Worm (Caenorhabditis elegans) whole organism, L2 larva: ENCODE results near the gene F49F1.4.

Experiments used
- C34F6.9 ChIP-seq: fragments of 150-350 bp; optimal IDR thresholded peaks from 2 replicates; lab custom pipeline; 2014; ENCODE audit warnings: missing biosample characterization, missing genetic modification characterization
- R02D3.7 ChIP-seq: fragments of 150-350 bp; optimal IDR thresholded peaks from 2 replicates; lab custom pipeline; 2014; ENCODE audit warnings: missing biosample characterization, missing genetic modification characterization
- ZK546.5 ChIP-seq: sonication (generic microtip); optimal IDR thresholded peaks from 2 replicates; lab custom pipeline; 2017; ENCODE audit warnings: missing biosample characterization, missing genetic modification characterization
- alr-1 ChIP-seq: fragments of 150-350 bp; optimal IDR thresholded peaks from 2 replicates; lab custom pipeline; 2014; ENCODE audit warnings: missing biosample characterization, missing genetic modification characterization
- aly-2 ChIP-seq: fragments of 150-350 bp; optimal IDR thresholded peaks from 2 replicates; lab custom pipeline; 2014; ENCODE audit warnings: missing biosample characterization, missing genetic modification characterization
- ama-1 ChIP-seq: fragments of 150-350 bp; optimal IDR thresholded peaks from 2 replicates; lab custom pipeline; 2018; ENCODE audit warnings: inconsistent platforms
- blmp-1 ChIP-seq: sonication (generic microtip); optimal IDR thresholded peaks from 2 replicates; lab custom pipeline; 2017; ENCODE audit warnings: missing genetic modification characterization, mild to moderate bottlenecking, missing compliant biosample characterization, antibody characterized with exemption, moderate library complexity; ENCODE audit not compliant: insufficient read depth
- ceh-16 ChIP-seq: fragments of 150-350 bp; optimal IDR thresholded peaks from 2 replicates; lab custom pipeline; 2014; ENCODE audit warnings: missing biosample characterization, missing genetic modification characterization
- ceh-82 ChIP-seq: fragments of 150-350 bp; optimal IDR thresholded peaks from 2 replicates; lab custom pipeline; 2014; ENCODE audit warnings: missing biosample characterization, missing genetic modification characterization
- elt-1 ChIP-seq: fragments of 150-350 bp; optimal IDR thresholded peaks from 2 replicates; lab custom pipeline; 2014; ENCODE audit warnings: missing biosample characterization, missing genetic modification characterization
- elt-3 ChIP-seq: sonication (generic microtip); optimal IDR thresholded peaks from 2 replicates; lab custom pipeline; 2017; ENCODE audit warnings: missing biosample characterization, missing genetic modification characterization
- fos-1 ChIP-seq: fragments of 150-350 bp; optimal IDR thresholded peaks from 2 replicates; lab custom pipeline; 2014; ENCODE audit warnings: missing biosample characterization, missing genetic modification characterization
- gmeb-1 ChIP-seq: fragments of 150-350 bp; optimal IDR thresholded peaks from 2 replicates; lab custom pipeline; 2014; ENCODE audit warnings: missing biosample characterization, missing genetic modification characterization
- lin-11 ChIP-seq: fragments of 150-350 bp; sonication (generic microtip); optimal IDR thresholded peaks from 2 replicates; lab custom pipeline; 2014; ENCODE audit warnings: missing biosample characterization, missing genetic modification characterization, inconsistent platforms, mixed read lengths
- lin-13 ChIP-seq: fragments of 150-350 bp; optimal IDR thresholded peaks from 2 replicates; lab custom pipeline; 2014; ENCODE audit warnings: missing biosample characterization, missing genetic modification reagents, missing genetic modification characterization
- lin-39 ChIP-seq: fragments of 150-350 bp; optimal IDR thresholded peaks from 2 replicates; lab custom pipeline; 2014; ENCODE audit warnings: missing biosample characterization, missing genetic modification reagents, missing genetic modification characterization
- mab-5 ChIP-seq: fragments of 150-350 bp; optimal IDR thresholded peaks from 2 replicates; lab custom pipeline; 2014; ENCODE audit warnings: missing biosample characterization, missing genetic modification characterization
- mbf-1 ChIP-seq: sonication (generic microtip); optimal IDR thresholded peaks from 2 replicates; lab custom pipeline; 2017; ENCODE audit warnings: missing biosample characterization, missing genetic modification characterization
- nhr-10 ChIP-seq: sonication (generic microtip); optimal IDR thresholded peaks from 2 replicates; lab custom pipeline; 2017; ENCODE audit warnings: missing biosample characterization, missing genetic modification characterization
- nhr-11 ChIP-seq: fragments of 150-350 bp; optimal IDR thresholded peaks from 2 replicates; lab custom pipeline; 2014; ENCODE audit warnings: missing biosample characterization, missing genetic modification characterization
- nhr-12 ChIP-seq: fragments of 150-350 bp; optimal IDR thresholded peaks from 2 replicates; lab custom pipeline; 2014; ENCODE audit warnings: missing biosample characterization, missing genetic modification characterization
- nhr-129 ChIP-seq: fragments of 150-350 bp; optimal IDR thresholded peaks from 2 replicates; lab custom pipeline; 2014; ENCODE audit warnings: missing biosample characterization, missing genetic modification characterization
- nhr-21 ChIP-seq: fragments of 150-350 bp; optimal IDR thresholded peaks from 2 replicates; lab custom pipeline; 2014; ENCODE audit warnings: missing biosample characterization, missing genetic modification characterization
- nhr-23 ChIP-seq: fragments of 150-350 bp; optimal IDR thresholded peaks from 2 replicates; lab custom pipeline; 2014; ENCODE audit warnings: missing biosample characterization, missing genetic modification reagents, missing genetic modification characterization
- nhr-6 ChIP-seq: fragments of 150-350 bp; optimal IDR thresholded peaks from 2 replicates; lab custom pipeline; 2014; ENCODE audit warnings: missing biosample characterization, missing genetic modification characterization
- nhr-77 ChIP-seq: fragments of 150-350 bp; optimal IDR thresholded peaks from 2 replicates; lab custom pipeline; 2014; ENCODE audit warnings: missing biosample characterization, missing genetic modification characterization
- peb-1 ChIP-seq: fragments of 150-350 bp; optimal IDR thresholded peaks from 2 replicates; lab custom pipeline; 2014; ENCODE audit warnings: missing biosample characterization, missing genetic modification characterization
- sem-4 ChIP-seq: fragments of 150-350 bp; optimal IDR thresholded peaks from 2 replicates; lab custom pipeline; 2014; ENCODE audit warnings: missing biosample characterization, missing genetic modification reagents, missing genetic modification characterization
- skn-1 ChIP-seq: sonication (generic microtip); optimal IDR thresholded peaks from 2 replicates; lab custom pipeline; 2017; ENCODE audit warnings: missing biosample characterization, missing genetic modification characterization
- sma-3 ChIP-seq: sonication (generic microtip); optimal IDR thresholded peaks from 2 replicates; lab custom pipeline; 2016; ENCODE audit warnings: missing genetic modification reagents, missing genetic modification characterization, missing compliant biosample characterization
- snpc-4 ChIP-seq: fragments of 150-350 bp; optimal IDR thresholded peaks from 2 replicates; lab custom pipeline; 2014; ENCODE audit warnings: missing biosample characterization, missing genetic modification characterization
- zag-1 ChIP-seq: fragments of 150-350 bp; optimal IDR thresholded peaks from 2 replicates; lab custom pipeline; 2014; ENCODE audit warnings: missing biosample characterization, missing genetic modification characterization
- ztf-1 ChIP-seq: fragments of 200-800 bp; sonication (Bioruptor generic); conservative IDR thresholded peaks from 2 replicates; pipeline ENCODE4 v1.3.6; 2022; ENCODE audit warnings: missing genetic modification characterization, missing compliant biosample characterization
- ztf-4 ChIP-seq: fragments of 150-350 bp; optimal IDR thresholded peaks from 2 replicates; lab custom pipeline; 2014; ENCODE audit warnings: missing biosample characterization, missing genetic modification characterization

The F49F1.4 gene

ce11 chrIV:4115634-4116033, at the start of gene F49F1.4, which contains the start of gene F49F1.2:
TSS of gene F49F1.4 (minus strand) at chrIV:4115734.
TSS of gene F49F1.2 (plus strand) at chrIV:4115943.
- TF ChIP-seq ztf-1 (no peak), skn-1 (no peak), blmp-1 (tag; lab: Kevin White, UChicago) (no peak), R02D3.7 (tag; lab: Kevin White, UChicago) (no peak), nhr-11 (tag; lab: Kevin White, UChicago) (no peak), gmeb-1 (tag; lab: Kevin White, UChicago) (no peak), zag-1 (no peak), sma-3 (no peak), elt-3 (tag; lab: Kevin White, UChicago) (no peak), ama-1 (lab: Kevin White, UChicago) (no peak), lin-39 (no peak), mab-5 (no peak)
- TF ChIP-seq, all 48 proteins: peak for 0

- TF ChIP-seq nhr-23 (tag; lab: Kevin White, UChicago) (no peak), ceh-82 (no peak), blmp-1 (tag; lab: Kevin White, UChicago) (no peak), skn-1 (no peak), gmeb-1 (tag; lab: Kevin White, UChicago) (no peak), nhr-77 (tag; lab: Kevin White, UChicago) (no peak), lin-11 (tag; lab: Kevin White, UChicago) (no peak), sem-4 (no peak), mbf-1 (tag; lab: Kevin White, UChicago) (no peak), ztf-1 (no peak), nhr-12 (tag; lab: Kevin White, UChicago) (no peak), elt-3 (tag; lab: Kevin White, UChicago) (no peak), sma-3 (no peak), C34F6.9 (tag; lab: Kevin White, UChicago) (no peak), mab-5 (no peak), nhr-11 (tag; lab: Kevin White, UChicago) (no peak), lin-13 (GFP tag; lab: Kevin White, UChicago) (no peak), nhr-6 (tag; lab: Kevin White, UChicago) (no peak)
- TF ChIP-seq, all 48 proteins: peak for 0
Measured at ce11 chrIV:4164392-4164791, 48.9 kb upstream of the F49F1.4 start, which contains the start of gene scrm-8. TSS of gene scrm-8 (plus strand) at chrIV:4164692.

- TF ChIP-seq skn-1 (no peak), nhr-21 (tag; lab: Kevin White, UChicago) (no peak), fos-1 (no peak), elt-1 (no peak), ztf-4 (no peak), snpc-4 (tag; lab: Kevin White, UChicago) (no peak), lin-39 (no peak), elt-3 (tag; lab: Kevin White, UChicago) (no peak), ceh-16 (tag; lab: Kevin White, UChicago) (no peak), nhr-10 (tag; lab: Kevin White, UChicago) (no peak), ZK546.5 (tag; lab: Kevin White, UChicago) (no peak), aly-2 (tag; lab: Kevin White, UChicago) (no peak), R02D3.7 (tag; lab: Kevin White, UChicago) (no peak), peb-1 (tag; lab: Kevin White, UChicago) (no peak), alr-1 (tag; lab: Kevin White, UChicago) (no peak)
Measured at ce11 chrIV:4162121-4162520, 46.6 kb upstream of the F49F1.4 start, which contains the start of gene scrm-5. TSS of gene scrm-5 (plus strand) at chrIV:4162421.

DNA sequence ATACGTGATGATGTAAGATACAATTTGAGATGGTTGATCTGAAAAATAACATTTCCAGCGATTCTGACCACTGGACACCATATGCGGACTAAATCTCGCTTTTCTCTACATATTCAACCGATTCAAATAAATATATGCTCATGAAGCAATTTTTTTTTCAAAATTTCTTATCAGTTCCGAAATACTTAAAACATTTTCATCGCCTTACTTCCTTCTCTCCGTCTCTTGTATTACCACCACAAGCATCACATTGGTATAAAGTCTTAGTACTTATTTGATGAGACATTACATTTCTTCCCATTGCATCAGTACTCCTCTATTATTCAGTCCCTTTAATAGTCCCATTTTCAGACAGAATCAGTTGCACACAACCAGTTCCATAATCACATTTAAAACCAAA, 39.1 kb upstream of the F49F1.4 start, which contains the start of gene K08D10.14:
Gene K08D10.14 (plus strand): TSS at position 301 of the 400 bp plus-strand sequence.
- peak; percentile 0 for TF ChIP-seq fos-1
- no peak for TF ChIP-seq sem-4
- TF ChIP-seq snpc-4 (tag; lab: Kevin White, UChicago): no peak
- no peak for TF ChIP-seq R02D3.7 (tag; lab: Kevin White, UChicago)
- no peak for TF ChIP-seq mbf-1 (tag; lab: Kevin White, UChicago)
- TF ChIP-seq skn-1: no peak

- TF ChIP-seq ztf-4 (no peak), fos-1 (peak; percentile 69)
Measured at ce11 chrIV:4152143-4152542, 36.6 kb upstream of the F49F1.4 start, which contains the start of the genes K08D10.10 and R07C12.1. TSS of gene K08D10.10 (plus strand) at chrIV:4152235. TSS of gene R07C12.1 (plus strand) at chrIV:4152456.

- TF ChIP-seq nhr-11 (tag; lab: Kevin White, UChicago): no peak
- TF ChIP-seq nhr-129 (tag; lab: Kevin White, UChicago): no peak
- TF ChIP-seq fos-1: peak; percentile 9
Measured at ce11 chrIV:4150138-4150537, 34.6 kb upstream of the F49F1.4 start.
